Worm (Caenorhabditis elegans) whole organism, L1 larva: ENCODE results near the gene nas-20.

Source experiments
- C34B4.2 ChIP-seq: sonication (generic microtip); optimal IDR thresholded peaks from 2 replicates; lab custom pipeline; 2017; ENCODE audit warnings: mild to moderate bottlenecking, missing genetic modification characterization, missing compliant biosample characterization
- F16B12.6 ChIP-seq: fragments of 150-350 bp; optimal IDR thresholded peaks from 2 replicates; lab custom pipeline; 2014; ENCODE audit warnings: missing biosample characterization, missing genetic modification characterization
- Y116A8C.19 ChIP-seq: sonication (generic microtip); optimal IDR thresholded peaks from 2 replicates; lab custom pipeline; 2016; ENCODE audit warnings: missing compliant biosample characterization, missing genetic modification characterization, borderline replicate concordance
- blmp-1 ChIP-seq: fragments of 150-350 bp; optimal IDR thresholded peaks from 2 replicates; lab custom pipeline; 2014; ENCODE audit warnings: missing biosample characterization, missing genetic modification characterization
- ces-1 ChIP-seq: fragments of 150-350 bp; optimal IDR thresholded peaks from 2 replicates; lab custom pipeline; 2014; ENCODE audit warnings: missing biosample characterization, missing genetic modification reagents, missing genetic modification characterization
- dpl-1 ChIP-seq, 3 experiments: fragments of 150-350 bp in 2 of 3; sonication (generic microtip) in 1 of 3; optimal IDR thresholded peaks; 2 replicates each; lab custom pipeline; 2014 to 2017; ENCODE audit warnings: missing biosample characterization in 3 of 3, missing genetic modification characterization in 3 of 3, missing genetic modification reagents in 3 of 3
- efl-1 ChIP-seq, 4 experiments: fragments of 150-350 bp; optimal IDR thresholded peaks in 3 of 4; peaks in 1 of 4; 1 replicate in 1 of 4; 2 replicates in 3 of 4; lab custom pipeline; 2014; ENCODE audit warnings: missing biosample characterization in 2 of 4, missing genetic modification characterization in 2 of 4, missing genetic modification reagents in 2 of 4
- fkh-10 ChIP-seq: sonication (generic microtip); optimal IDR thresholded peaks from 2 replicates; lab custom pipeline; 2017; ENCODE audit warnings: missing biosample characterization, missing genetic modification reagents, missing genetic modification characterization
- grh-1 ChIP-seq: fragments of 200-800 bp; sonication (Bioruptor generic); IDR thresholded peaks from 2 replicates; pipeline ENCODE4 v1.3.6; 2022; ENCODE audit warnings: missing genetic modification reagents, missing genetic modification characterization, missing compliant biosample characterization
- hlh-4 ChIP-seq: sonication (generic microtip); optimal IDR thresholded peaks from 2 replicates; lab custom pipeline; 2016; ENCODE audit warnings: mild to moderate bottlenecking, missing genetic modification characterization, missing compliant biosample characterization
- irx-1 ChIP-seq: sonication (generic microtip); optimal IDR thresholded peaks from 2 replicates; lab custom pipeline; 2016; ENCODE audit warnings: missing genetic modification characterization, missing compliant biosample characterization
- isw-1 ChIP-seq: fragments of 200-800 bp; sonication (Bioruptor generic); IDR thresholded peaks from 2 replicates; pipeline ENCODE4 v1.3.6; 2022; ENCODE audit warnings: missing genetic modification characterization, missing compliant biosample characterization
- lin-14 ChIP-seq: fragments of 200-800 bp; sonication (Bioruptor generic); optimal IDR thresholded peaks from 2 replicates; lab custom pipeline; 2018; ENCODE audit warnings: mild to moderate bottlenecking, missing genetic modification characterization, moderate library complexity, missing compliant biosample characterization
- lin-35 ChIP-seq, 2 experiments: fragments of 150-350 bp; optimal IDR thresholded peaks; 2 replicates each; lab custom pipeline; 2014; ENCODE audit warnings: missing biosample characterization in 2 of 2, missing genetic modification characterization in 2 of 2, missing genetic modification reagents in 2 of 2
- lsy-2 ChIP-seq, 2 experiments: fragments of 150-350 bp; optimal IDR thresholded peaks; 2 replicates each; lab custom pipeline; 2014; ENCODE audit warnings: missing biosample characterization in 2 of 2, missing genetic modification characterization in 2 of 2
- mab-9 ChIP-seq: fragments of 200-800 bp; sonication (Bioruptor generic); IDR thresholded peaks from 2 replicates; pipeline ENCODE4 v1.3.6; 2022; ENCODE audit warnings: missing genetic modification reagents, missing genetic modification characterization, missing compliant biosample characterization
- mef-2 ChIP-seq: fragments of 150-350 bp; optimal IDR thresholded peaks from 2 replicates; lab custom pipeline; 2014; ENCODE audit warnings: missing biosample characterization, missing genetic modification characterization
- mep-1 ChIP-seq: fragments of 150-350 bp; optimal IDR thresholded peaks from 2 replicates; lab custom pipeline; 2014; ENCODE audit warnings: missing biosample characterization, missing genetic modification characterization
- nhr-11 ChIP-seq: fragments of 150-350 bp; optimal IDR thresholded peaks from 2 replicates; lab custom pipeline; 2014; ENCODE audit warnings: missing biosample characterization, missing genetic modification characterization
- nhr-12 ChIP-seq: sonication (generic microtip); optimal IDR thresholded peaks from 2 replicates; lab custom pipeline; 2017; ENCODE audit warnings: missing biosample characterization, missing genetic modification characterization
- nhr-237 ChIP-seq: fragments of 150-350 bp; optimal IDR thresholded peaks from 2 replicates; lab custom pipeline; 2014; ENCODE audit warnings: missing biosample characterization, missing genetic modification characterization
- nhr-76 ChIP-seq: sonication (generic microtip); optimal IDR thresholded peaks from 2 replicates; lab custom pipeline; 2017; ENCODE audit warnings: missing biosample characterization, missing genetic modification characterization
- nhr-84 ChIP-seq: sonication (generic microtip); optimal IDR thresholded peaks from 2 replicates; lab custom pipeline; 2017; ENCODE audit warnings: missing biosample characterization, missing genetic modification characterization
- nhr-85 ChIP-seq: sonication (generic microtip); peaks from one replicate; lab custom pipeline; 2016; ENCODE audit warnings: missing genetic modification characterization, inconsistent platforms, missing compliant biosample characterization
- nhr-90 ChIP-seq: sonication (generic microtip); optimal IDR thresholded peaks from 2 replicates; lab custom pipeline; 2016; ENCODE audit warnings: mild to moderate bottlenecking, missing genetic modification characterization, missing compliant biosample characterization; ENCODE audit not compliant: poor library complexity
- pax-3 ChIP-seq: fragments of 200-800 bp; sonication (Bioruptor generic); optimal IDR thresholded peaks from 2 replicates; lab custom pipeline; 2018; ENCODE audit warnings: mild to moderate bottlenecking, missing genetic modification characterization, moderate library complexity, missing compliant biosample characterization
- rnt-1 ChIP-seq: sonication (generic microtip); optimal IDR thresholded peaks from 2 replicates; lab custom pipeline; 2016; ENCODE audit warnings: mild to moderate bottlenecking, missing genetic modification characterization, moderate library complexity, missing compliant biosample characterization
- snpc-4 ChIP-seq: fragments of 150-350 bp; optimal IDR thresholded peaks from 2 replicates; lab custom pipeline; 2014; ENCODE audit warnings: missing biosample characterization, missing genetic modification characterization
- sptf-1 ChIP-seq: fragments of 150-350 bp; optimal IDR thresholded peaks from 2 replicates; lab custom pipeline; 2014; ENCODE audit warnings: missing biosample characterization, missing genetic modification characterization
- unc-130 ChIP-seq: fragments of 150-350 bp; optimal IDR thresholded peaks from 2 replicates; lab custom pipeline; 2017; ENCODE audit warnings: missing biosample characterization, missing genetic modification characterization, inconsistent platforms
- unc-98 ChIP-seq: fragments of 200-800 bp; sonication (Bioruptor generic); IDR thresholded peaks from 2 replicates; pipeline ENCODE4 v1.3.6; 2022; ENCODE audit warnings: missing genetic modification characterization, missing compliant biosample characterization
- vab-15 ChIP-seq: sonication (generic microtip); optimal IDR thresholded peaks from 2 replicates; lab custom pipeline; 2017; ENCODE audit warnings: missing genotype, mild to moderate bottlenecking, missing genetic modification characterization, missing compliant biosample characterization
- xbp-1 ChIP-seq: sonication (generic microtip); optimal IDR thresholded peaks from 2 replicates; lab custom pipeline; 2016; ENCODE audit warnings: missing genetic modification characterization, missing compliant biosample characterization
- zag-1 ChIP-seq: fragments of 150-350 bp; optimal IDR thresholded peaks from 2 replicates; lab custom pipeline; 2014; ENCODE audit warnings: missing biosample characterization, missing genetic modification characterization
- ztf-11 ChIP-seq, 2 experiments: sonication (generic microtip); optimal IDR thresholded peaks; 2 replicates each; lab custom pipeline; 2016 to 2017; ENCODE audit warnings: missing genetic modification characterization in 2 of 2, missing biosample characterization in 1 of 2, missing compliant biosample characterization in 1 of 2

nas-20 gene

ce11 chrV:11503081-11503751, 31.1 kb upstream of the nas-20 start, which contains the start of gene C55A6.12:
Gene C55A6.12, minus strand, starts transcription at chrV:11503131.
- TF ChIP-seq lsy-2 (tag; optimal IDR thresholded peaks at IDR 0.05; lab: Kevin White, UChicago) (peak in 1 of 2 experiments; percentile 24), unc-98 (no peak), efl-1 (optimal IDR thresholded peaks at IDR 0.05; lab: Kevin White, UChicago) (peak in 1 of 2 experiments; percentile 74), efl-1 (GFP tag; optimal IDR thresholded peaks at IDR 0.05 in 1 of 2; lab: Kevin White, UChicago) (peak; percentile 77 to 96), nhr-85 (peak; percentile 28), F16B12.6 (tag; lab: Kevin White, UChicago) (no peak), grh-1 (GFP tag; lab: Robert Waterston, UW) (peak; percentile 49; the same call in 1 of the 2 replicates), xbp-1 (tag; lab: Kevin White, UChicago) (peak; percentile 48), dpl-1 (GFP tag; optimal IDR thresholded peaks at IDR 0.05; lab: Kevin White, UChicago) (peak; percentile 27 to 68 (median 65)), blmp-1 (no peak), nhr-12 (no peak), lin-35 (GFP tag; optimal IDR thresholded peaks at IDR 0.05; lab: Kevin White, UChicago) (peak; percentile 25 to 77), ztf-11 (tag; optimal IDR thresholded peaks at IDR 0.05; lab: Kevin White, UChicago) (no peak), ces-1 (no peak), unc-130 (tag; lab: Kevin White, UChicago) (no peak), hlh-4 (tag; lab: Kevin White, UChicago) (no peak), fkh-10 (GFP tag; lab: Kevin White, UChicago) (no peak), vab-15 (tag; lab: Kevin White, UChicago) (no peak), zag-1 (tag; lab: Kevin White, UChicago) (no peak)

- TF ChIP-seq efl-1 (optimal IDR thresholded peaks at IDR 0.05; lab: Kevin White, UChicago) (no peak), efl-1 (GFP tag; optimal IDR thresholded peaks at IDR 0.05 in 1 of 2; lab: Kevin White, UChicago) (peak in 1 of 2 experiments; percentile 64), blmp-1 (peak; percentile 33), C34B4.2 (tag; lab: Kevin White, UChicago) (no peak)
- TF ChIP-seq, all 84 proteins: peak for 2
Measured at ce11 chrV:11500980-11501379, 28.9 kb upstream of the nas-20 start.

ce11 chrV:11499786-11500185, 27.7 kb upstream of the nas-20 start:
- no peak for TF ChIP-seq mef-2 (tag; lab: Kevin White, UChicago)
- TF ChIP-seq nhr-237 (tag; lab: Kevin White, UChicago), result no peak
- TF ChIP-seq sptf-1, result no peak
- peak; percentile 40 for TF ChIP-seq blmp-1
- TF ChIP-seq lin-14, result peak; percentile 48
- TF ChIP-seq nhr-84 (tag; lab: Kevin White, UChicago), result no peak
- no peak for TF ChIP-seq pax-3 (tag; lab: Kevin White, UChicago)
- no peak for TF ChIP-seq mep-1 (tag; lab: Kevin White, UChicago)
- no peak for TF ChIP-seq nhr-76 (tag; lab: Kevin White, UChicago)
- TF ChIP-seq nhr-11 (tag; lab: Kevin White, UChicago), result no peak
- TF ChIP-seq snpc-4 (tag; lab: Kevin White, UChicago), result no peak
- TF ChIP-seq rnt-1 (tag; lab: Kevin White, UChicago), result no peak
- TF ChIP-seq nhr-90, result no peak
- TF ChIP-seq mab-9 (GFP tag; lab: Robert Waterston, UW), result no peak
- TF ChIP-seq isw-1 (GFP tag; lab: Robert Waterston, UW), result no peak

- TF ChIP-seq Y116A8C.19 (no peak), irx-1 (no peak)
Measured at ce11 chrV:11497475-11497874, 25.4 kb upstream of the nas-20 start.
